Fruit fly (Drosophila melanogaster) whole organism, prepupa: ENCODE data around the gene htt.
A peak's percentile ranks its signal among the peaks of the same experiment; 100 is the strongest.

Experiments
- Blimp-1 ChIP-seq: fragments of 200-800 bp; sonication (Bioruptor generic); optimal IDR thresholded peaks from 3 replicates; lab custom pipeline; 2017; ENCODE audit warnings: missing biosample characterization, missing genetic modification characterization, mild to moderate bottlenecking, moderate library complexity, missing genetic modification reagents
- CG10631 ChIP-seq: fragments of 200-800 bp; sonication (Bioruptor generic); optimal IDR thresholded peaks from 2 replicates; lab custom pipeline; 2016; ENCODE audit warnings: missing biosample characterization, missing genetic modification characterization
- CG10669 ChIP-seq: fragments of 200-800 bp; sonication (Bioruptor generic); optimal IDR thresholded peaks from 3 replicates; lab custom pipeline; 2018; ENCODE audit warnings: missing biosample characterization, mild to moderate bottlenecking, missing genetic modification characterization, moderate library complexity
- CG11294 ChIP-seq: fragments of 200-800 bp; sonication (Bioruptor generic); IDR thresholded peaks from 2 replicates; pipeline ENCODE4 v1.3.6; 2022; ENCODE audit warnings: missing biosample characterization, missing genetic modification characterization
- CG11762 ChIP-seq: fragments of 200-800 bp; sonication (Bioruptor generic); optimal IDR thresholded peaks from 3 replicates; lab custom pipeline; 2016; ENCODE audit warnings: missing biosample characterization, missing genetic modification characterization; ENCODE audit not compliant: insufficient read depth
- CG11902 ChIP-seq: fragments of 200-800 bp; sonication (Bioruptor generic); optimal IDR thresholded peaks from 3 replicates; lab custom pipeline; 2016; ENCODE audit warnings: missing biosample characterization, missing genetic modification characterization
- CG15336 ChIP-seq: fragments of 200-800 bp; sonication (Bioruptor generic); IDR thresholded peaks from 2 replicates; pipeline ENCODE4 v1.3.6; 2022; ENCODE audit warnings: missing biosample characterization, missing genetic modification characterization
- CG1621 ChIP-seq: fragments of 200-800 bp; sonication (Bioruptor generic); optimal IDR thresholded peaks from 3 replicates; lab custom pipeline; 2018; ENCODE audit warnings: missing biosample characterization, mild to moderate bottlenecking, missing genetic modification characterization
- CG16779 ChIP-seq: fragments of 200-800 bp; sonication (Bioruptor generic); optimal IDR thresholded peaks from 3 replicates; lab custom pipeline; 2017; ENCODE audit warnings: missing biosample characterization, mild to moderate bottlenecking, missing genetic modification characterization
- CG3032 ChIP-seq: fragments of 200-800 bp; optimal IDR thresholded peaks from 2 replicates; lab custom pipeline; 2019; ENCODE audit warnings: missing biosample characterization, mild to moderate bottlenecking, missing genetic modification characterization, moderate library complexity
- CG31627 ChIP-seq: fragments of 200-800 bp; sonication (Bioruptor generic); optimal IDR thresholded peaks from 3 replicates; lab custom pipeline; 2016; ENCODE audit warnings: missing biosample characterization, missing genetic modification characterization
- CG32006 ChIP-seq: fragments of 200-800 bp; sonication (Bioruptor generic); optimal IDR thresholded peaks from 3 replicates; lab custom pipeline; 2017; ENCODE audit warnings: missing biosample characterization, mild to moderate bottlenecking, missing genetic modification characterization
- CG34406 ChIP-seq: fragments of 200-800 bp; sonication (Bioruptor generic); optimal IDR thresholded peaks from 3 replicates; lab custom pipeline; 2016; ENCODE audit warnings: missing biosample characterization, missing genetic modification characterization
- CG3919 ChIP-seq: fragments of 200-800 bp; sonication (Bioruptor generic); optimal IDR thresholded peaks from 3 replicates; lab custom pipeline; 2016; ENCODE audit warnings: missing biosample characterization, missing genetic modification characterization
- CG6163 ChIP-seq: fragments of 200-800 bp; sonication (Bioruptor generic); IDR thresholded peaks from 3 replicates; pipeline ENCODE4 v1.3.6; 2022; ENCODE audit warnings: missing biosample characterization, missing genetic modification characterization
- CG6276 ChIP-seq: fragments of 200-800 bp; sonication (Bioruptor generic); optimal IDR thresholded peaks from 2 replicates; lab custom pipeline; 2017; ENCODE audit warnings: missing biosample characterization, mild to moderate bottlenecking, missing genetic modification characterization
- CG6792 ChIP-seq: fragments of 200-800 bp; sonication (Bioruptor generic); optimal IDR thresholded peaks from 3 replicates; lab custom pipeline; 2016; ENCODE audit warnings: missing biosample characterization, missing genetic modification characterization
- CG6808 ChIP-seq: fragments of 200-800 bp; sonication (Bioruptor generic); optimal IDR thresholded peaks from 3 replicates; lab custom pipeline; 2017; ENCODE audit warnings: missing biosample characterization, missing genetic modification characterization, mild to moderate bottlenecking, moderate library complexity, missing genetic modification reagents
- CG6854 ChIP-seq: fragments of 200-800 bp; sonication (Bioruptor generic); optimal IDR thresholded peaks from 2 replicates; lab custom pipeline; 2017; ENCODE audit warnings: missing biosample characterization, mild to moderate bottlenecking, missing genetic modification characterization
- CG7368 ChIP-seq: fragments of 200-800 bp; sonication (Bioruptor generic); optimal IDR thresholded peaks from 3 replicates; lab custom pipeline; 2016; ENCODE audit warnings: missing biosample characterization, missing genetic modification characterization
- CG8119 ChIP-seq: fragments of 200-800 bp; sonication (Bioruptor generic); IDR thresholded peaks from 3 replicates; pipeline ENCODE4 v1.3.6; 2022; ENCODE audit warnings: missing biosample characterization, missing genetic modification characterization
- CG8319 ChIP-seq: fragments of 200-800 bp; sonication (Bioruptor generic); optimal IDR thresholded peaks from 3 replicates; lab custom pipeline; 2016; ENCODE audit warnings: missing biosample characterization, missing genetic modification characterization
- CG8632 ChIP-seq: fragments of 200-800 bp; sonication (Bioruptor generic); optimal IDR thresholded peaks from 3 replicates; lab custom pipeline; 2016; ENCODE audit warnings: missing biosample characterization, missing genetic modification characterization
- CG9139 ChIP-seq: fragments of 200-800 bp; sonication (Bioruptor generic); optimal IDR thresholded peaks from 3 replicates; lab custom pipeline; 2017; ENCODE audit warnings: missing biosample characterization, mild to moderate bottlenecking, missing genetic modification characterization
- Eip75B ChIP-seq: fragments of 200-800 bp; sonication (Bioruptor generic); optimal IDR thresholded peaks from 3 replicates; lab custom pipeline; 2016; ENCODE audit warnings: missing biosample characterization, missing genetic modification characterization
- Eip78C ChIP-seq: fragments of 200-800 bp; sonication (Bioruptor generic); peaks from one replicate; lab custom pipeline; 2016; ENCODE audit warnings: missing biosample characterization, missing genetic modification characterization
- Eip93F ChIP-seq: fragments of 200-800 bp; sonication (Bioruptor generic); optimal IDR thresholded peaks from 2 replicates; lab custom pipeline; 2016; ENCODE audit warnings: missing biosample characterization, mild to moderate bottlenecking, missing genetic modification characterization
- Ets21C ChIP-seq: fragments of 200-800 bp; sonication (Bioruptor generic); optimal IDR thresholded peaks from 3 replicates; lab custom pipeline; 2016; ENCODE audit warnings: missing biosample characterization, missing genetic modification characterization
- Ets96B ChIP-seq: fragments of 200-800 bp; optimal IDR thresholded peaks from 2 replicates; lab custom pipeline; 2019; ENCODE audit warnings: missing biosample characterization, mild to moderate bottlenecking, missing genetic modification characterization, moderate library complexity
- Gug ChIP-seq: fragments of 200-800 bp; sonication (Bioruptor generic); IDR thresholded peaks from 2 replicates; pipeline ENCODE4 v1.3.6; 2022; ENCODE audit warnings: missing biosample characterization, missing genetic modification characterization
- Hr38 ChIP-seq: sonication (Bioruptor generic); optimal IDR thresholded peaks from 2 replicates; lab custom pipeline; 2016; ENCODE audit warnings: missing biosample characterization, missing genetic modification characterization
- Hr39 ChIP-seq: fragments of 200-800 bp; sonication (Bioruptor generic); optimal IDR thresholded peaks from 2 replicates; lab custom pipeline; 2016; ENCODE audit warnings: missing biosample characterization, missing genetic modification characterization
- Hr4 ChIP-seq: fragments of 200-800 bp; sonication (Bioruptor generic); optimal IDR thresholded peaks from 3 replicates; lab custom pipeline; 2016; ENCODE audit warnings: missing biosample characterization, missing genetic modification characterization
- Met ChIP-seq: fragments of 200-800 bp; sonication (Bioruptor generic); optimal IDR thresholded peaks from 3 replicates; lab custom pipeline; 2016; ENCODE audit warnings: missing biosample characterization, missing genetic modification characterization
- Smox ChIP-seq: fragments of 200-800 bp; sonication (Bioruptor generic); optimal IDR thresholded peaks from 3 replicates; lab custom pipeline; 2016; ENCODE audit warnings: missing biosample characterization, missing genetic modification characterization
- Sox102F ChIP-seq: fragments of 200-800 bp; sonication (Bioruptor generic); optimal IDR thresholded peaks from 2 replicates; lab custom pipeline; 2016; ENCODE audit warnings: missing biosample characterization, mild to moderate bottlenecking, missing genetic modification characterization
- Sox14 ChIP-seq: fragments of 200-800 bp; sonication (Bioruptor generic); optimal IDR thresholded peaks from 3 replicates; lab custom pipeline; 2016; ENCODE audit warnings: missing biosample characterization, missing genetic modification characterization
- Sox15 ChIP-seq: fragments of 200-800 bp; sonication (Bioruptor generic); optimal IDR thresholded peaks from 3 replicates; lab custom pipeline; 2016; ENCODE audit warnings: missing biosample characterization, missing genetic modification characterization
- achi ChIP-seq: fragments of 200-800 bp; sonication (Bioruptor generic); optimal IDR thresholded peaks from 3 replicates; lab custom pipeline; 2016; ENCODE audit warnings: missing biosample characterization, missing genetic modification characterization
- acj6 ChIP-seq: fragments of 200-800 bp; sonication (Bioruptor generic); optimal IDR thresholded peaks from 3 replicates; lab custom pipeline; 2016; ENCODE audit warnings: missing biosample characterization, missing genetic modification characterization
- cyc ChIP-seq: fragments of 200-800 bp; sonication (Bioruptor generic); optimal IDR thresholded peaks from 3 replicates; lab custom pipeline; 2016; ENCODE audit warnings: missing biosample characterization, missing genetic modification characterization
- dac ChIP-seq: fragments of 200-800 bp; sonication (Bioruptor generic); optimal IDR thresholded peaks from 2 replicates; lab custom pipeline; 2017; ENCODE audit warnings: missing biosample characterization, mild to moderate bottlenecking, missing genetic modification characterization
- dsx ChIP-seq: fragments of 200-800 bp; optimal IDR thresholded peaks from 3 replicates; lab custom pipeline; 2019; ENCODE audit warnings: missing biosample characterization, mild to moderate bottlenecking, missing genetic modification characterization, moderate library complexity; ENCODE audit not compliant: poor library complexity, severe bottlenecking
- eg ChIP-seq: fragments of 200-800 bp; sonication (Bioruptor generic); IDR thresholded peaks from 3 replicates; pipeline ENCODE4 v1.3.6; 2022; ENCODE audit warnings: missing biosample characterization, missing genetic modification characterization
- esn ChIP-seq: fragments of 200-800 bp; sonication (Bioruptor generic); optimal IDR thresholded peaks from 2 replicates; lab custom pipeline; 2016; ENCODE audit warnings: missing biosample characterization, mild to moderate bottlenecking, missing genetic modification characterization, moderate library complexity
- fd59A ChIP-seq: fragments of 200-800 bp; sonication (Bioruptor generic); optimal IDR thresholded peaks from 2 replicates; lab custom pipeline; 2017; ENCODE audit warnings: missing biosample characterization, mild to moderate bottlenecking, missing genetic modification characterization, missing genetic modification reagents
- fd85E ChIP-seq: fragments of 200-800 bp; sonication (Bioruptor generic); optimal IDR thresholded peaks from 3 replicates; lab custom pipeline; 2016; ENCODE audit warnings: missing biosample characterization, missing genetic modification characterization
- lz ChIP-seq: fragments of 200-800 bp; sonication (Bioruptor generic); optimal IDR thresholded peaks from 3 replicates; lab custom pipeline; 2016; ENCODE audit warnings: missing biosample characterization, missing genetic modification characterization
- net ChIP-seq: fragments of 200-800 bp; sonication (Bioruptor generic); optimal IDR thresholded peaks from 3 replicates; lab custom pipeline; 2016; ENCODE audit warnings: missing biosample characterization, missing genetic modification characterization
- pdm3 ChIP-seq: fragments of 200-800 bp; sonication (Bioruptor generic); optimal IDR thresholded peaks from 3 replicates; lab custom pipeline; 2016; ENCODE audit warnings: missing biosample characterization, missing genetic modification characterization
- spab ChIP-seq: fragments of 200-800 bp; sonication (Bioruptor generic); optimal IDR thresholded peaks from 2 replicates; lab custom pipeline; 2017; ENCODE audit warnings: missing biosample characterization, mild to moderate bottlenecking, missing genetic modification characterization, missing genetic modification reagents
- svp ChIP-seq: fragments of 200-800 bp; sonication (Bioruptor generic); peaks from one replicate; lab custom pipeline; 2016; ENCODE audit warnings: missing biosample characterization, missing genetic modification characterization
- vri ChIP-seq: fragments of 200-800 bp; sonication (Bioruptor generic); optimal IDR thresholded peaks from 3 replicates; lab custom pipeline; 2016; ENCODE audit warnings: missing biosample characterization, mild to moderate bottlenecking, missing genetic modification characterization

Gene htt

dm6 chr3R:28677527-28678134 is 18.4 kb upstream of the htt start:
- TF ChIP-seq CG31627 (GFP tag; lab: Kevin White, UChicago): no peak
- no peak for TF ChIP-seq Gug (GFP tag; lab: Robert Waterston, UW)
- TF ChIP-seq net: peak; percentile 11
- no peak for TF ChIP-seq CG8632 (GFP tag; lab: Kevin White, UChicago)
- TF ChIP-seq dac (GFP tag; lab: Kevin White, UChicago): no peak
- TF ChIP-seq CG3919 (GFP tag; lab: Kevin White, UChicago): peak; percentile 2
- peak; percentile 27 for TF ChIP-seq Smox (GFP tag; lab: Kevin White, UChicago)
- TF ChIP-seq svp: peak; percentile 62
- TF ChIP-seq Met (GFP tag; lab: Kevin White, UChicago): peak; percentile 34
- no peak for TF ChIP-seq CG11902 (GFP tag; lab: Kevin White, UChicago)
- TF ChIP-seq Hr4 (GFP tag; lab: Kevin White, UChicago): no peak
- no peak for TF ChIP-seq Sox14 (GFP tag; lab: Kevin White, UChicago)
- TF ChIP-seq Sox15 (GFP tag; lab: Kevin White, UChicago): no peak
- no peak for TF ChIP-seq CG7368 (GFP tag; lab: Kevin White, UChicago)
- no peak for TF ChIP-seq CG16779 (tag; lab: Kevin White, UChicago)
- TF ChIP-seq CG6163 (GFP tag; lab: Robert Waterston, UW): no peak
- TF ChIP-seq CG6808: no peak
- no peak for TF ChIP-seq CG6854 (GFP tag; lab: Kevin White, UChicago)
- no peak for TF ChIP-seq spab (GFP tag; lab: Kevin White, UChicago)
- no peak for TF ChIP-seq dsx
- peak; percentile 38 for TF ChIP-seq CG3032
- TF ChIP-seq CG10669 (GFP tag; lab: Kevin White, UChicago): no peak
- peak; percentile 87 for TF ChIP-seq Eip78C
- TF ChIP-seq CG9139 (GFP tag; lab: Kevin White, UChicago): no peak
- no peak for TF ChIP-seq Hr38 (GFP tag; lab: Kevin White, UChicago)
- TF ChIP-seq fd59A (GFP tag; lab: Kevin White, UChicago): no peak
- TF ChIP-seq CG32006 (GFP tag; lab: Kevin White, UChicago): peak; percentile 20
- peak; percentile 29 for TF ChIP-seq esn (GFP tag; lab: Kevin White, UChicago)
- TF ChIP-seq fd85E (GFP tag; lab: Kevin White, UChicago): no peak
- no peak for TF ChIP-seq CG1621 (tag; lab: Kevin White, UChicago)
- TF ChIP-seq Eip75B (GFP tag; lab: Kevin White, UChicago): peak; percentile 23
- no peak for TF ChIP-seq CG11294 (GFP tag; lab: Robert Waterston, UW)
- TF ChIP-seq vri (GFP tag; lab: Kevin White, UChicago): no peak
- TF ChIP-seq CG6276 (GFP tag; lab: Kevin White, UChicago): no peak
- no peak for TF ChIP-seq CG8319 (GFP tag; lab: Kevin White, UChicago)
- TF ChIP-seq Ets21C (GFP tag; lab: Kevin White, UChicago): no peak
- TF ChIP-seq Ets96B (tag; lab: Kevin White, UChicago): peak; percentile 2
- no peak for TF ChIP-seq CG6792
- no peak for TF ChIP-seq CG15336 (GFP tag; lab: Robert Waterston, UW)
- TF ChIP-seq CG8119 (GFP tag; lab: Robert Waterston, UW): peak; percentile 50; the same call in 1 of the 3 replicates
- no peak for TF ChIP-seq CG34406 (GFP tag; lab: Kevin White, UChicago)
- TF ChIP-seq Sox102F (GFP tag; lab: Kevin White, UChicago): no peak
- TF ChIP-seq Blimp-1 (GFP tag; lab: Kevin White, UChicago): no peak
- TF ChIP-seq lz (GFP tag; lab: Kevin White, UChicago): no peak
- TF ChIP-seq acj6: no peak
- TF ChIP-seq eg: no peak
- TF ChIP-seq pdm3 (GFP tag; lab: Kevin White, UChicago): no peak
- TF ChIP-seq achi: no peak
- no peak for TF ChIP-seq CG10631
- TF ChIP-seq cyc (GFP tag; lab: Kevin White, UChicago): no peak
- no peak for TF ChIP-seq Hr39
- no peak for TF ChIP-seq Eip93F (GFP tag; lab: Kevin White, UChicago)
- no peak for TF ChIP-seq CG11762
